Worm (Caenorhabditis elegans) whole organism, L4 larva: Measurements from ENCODE around the gene ZK1320.3.
A peak's percentile ranks its signal among the peaks of the same experiment; 100 is the strongest.

Experiments used
- F44E2.7 ChIP-seq: fragments of 200-800 bp; sonication (Bioruptor generic); IDR thresholded peaks from 2 replicates; pipeline ENCODE4 v2.1.2; 2022; ENCODE audit warnings: missing genetic modification characterization, missing compliant biosample characterization
- T26A8.4 ChIP-seq: fragments of 200-800 bp; sonication (Bioruptor generic); IDR thresholded peaks from 2 replicates; pipeline ENCODE4 v1.3.6; 2022; ENCODE audit warnings: missing genetic modification characterization, missing compliant biosample characterization
- Y105C5A.15 ChIP-seq: fragments of 200-800 bp; sonication (Bioruptor generic); IDR thresholded peaks from 2 replicates; pipeline ENCODE4 v1.3.6; 2022; ENCODE audit warnings: missing genetic modification characterization, missing compliant biosample characterization
- ZK337.2 ChIP-seq: fragments of 200-800 bp; sonication (Bioruptor generic); IDR thresholded peaks from 2 replicates; pipeline ENCODE4 v1.3.6; 2022; ENCODE audit warnings: missing genetic modification reagents, missing genetic modification characterization, missing compliant biosample characterization
- ZK546.5 ChIP-seq, 2 experiments: sonication (generic microtip); optimal IDR thresholded peaks; 2 replicates each; lab custom pipeline; 2017; ENCODE audit warnings: missing biosample characterization in 2 of 2, missing genetic modification characterization in 2 of 2
- aha-1 ChIP-seq: fragments of 150-350 bp; peaks from one replicate; lab custom pipeline; 2014; ENCODE audit warnings: missing biosample characterization, missing genetic modification characterization
- arid-1 ChIP-seq: fragments of 200-800 bp; sonication (Bioruptor generic); conservative IDR thresholded peaks from 2 replicates; pipeline ENCODE4 v1.3.6; 2022; ENCODE audit warnings: missing genetic modification reagents, missing genetic modification characterization, missing compliant biosample characterization
- attf-4 ChIP-seq: sonication (generic microtip); optimal IDR thresholded peaks from 3 replicates; lab custom pipeline; 2017; ENCODE audit warnings: missing biosample characterization, missing genetic modification characterization
- ceh-28 ChIP-seq: fragments of 150-350 bp; optimal IDR thresholded peaks from 2 replicates; lab custom pipeline; 2014; ENCODE audit warnings: missing biosample characterization, missing genetic modification reagents, missing genetic modification characterization
- ceh-44 ChIP-seq: fragments of 200-800 bp; sonication (Bioruptor generic); IDR thresholded peaks from 2 replicates; pipeline ENCODE4 v1.3.6; 2022; ENCODE audit warnings: missing genetic modification reagents, missing genetic modification characterization, missing compliant biosample characterization
- ceh-62 ChIP-seq: sonication (generic microtip); optimal IDR thresholded peaks from 2 replicates; lab custom pipeline; 2017; ENCODE audit warnings: missing biosample characterization, missing genetic modification characterization
- ces-1 ChIP-seq: fragments of 150-350 bp; sonication (generic microtip); optimal IDR thresholded peaks from 4 replicates; lab custom pipeline; 2014; ENCODE audit warnings: missing biosample characterization, missing genetic modification reagents, missing genetic modification characterization
- cey-2 ChIP-seq: sonication (generic microtip); optimal IDR thresholded peaks from 3 replicates; lab custom pipeline; 2017; ENCODE audit warnings: missing genetic modification characterization, mild to moderate bottlenecking, missing compliant biosample characterization, antibody characterized with exemption, borderline replicate concordance; ENCODE audit not compliant: insufficient read depth
- ctbp-1 ChIP-seq: fragments of 200-800 bp; sonication (Bioruptor generic); IDR thresholded peaks from 2 replicates; pipeline ENCODE4 v1.3.6; 2022; ENCODE audit warnings: missing genetic modification reagents, missing genetic modification characterization, missing compliant biosample characterization
- daf-12 ChIP-seq: fragments of 150-350 bp; optimal IDR thresholded peaks from 2 replicates; lab custom pipeline; 2014; ENCODE audit warnings: missing biosample characterization, missing genetic modification reagents, missing genetic modification characterization
- daf-19 ChIP-seq: fragments of 200-800 bp; sonication (Bioruptor generic); conservative IDR thresholded peaks from 2 replicates; pipeline ENCODE4 v1.3.6; 2022; ENCODE audit warnings: missing genetic modification characterization, missing compliant biosample characterization
- dpl-1 ChIP-seq: fragments of 150-350 bp; optimal IDR thresholded peaks from 2 replicates; lab custom pipeline; 2014; ENCODE audit warnings: missing biosample characterization, missing genetic modification reagents, missing genetic modification characterization
- duxl-1 ChIP-seq: sonication (generic microtip); optimal IDR thresholded peaks from 2 replicates; lab custom pipeline; 2016; ENCODE audit warnings: mild to moderate bottlenecking, missing genetic modification characterization, moderate library complexity, missing compliant biosample characterization; ENCODE audit not compliant: poor library complexity
- dve-1 ChIP-seq: sonication (generic microtip); optimal IDR thresholded peaks from 2 replicates; lab custom pipeline; 2017; ENCODE audit warnings: antibody characterized with exemption, mild to moderate bottlenecking, missing genetic modification characterization, missing compliant biosample characterization; ENCODE audit not compliant: insufficient read depth
- egl-27 ChIP-seq: sonication (generic microtip); optimal IDR thresholded peaks from 3 replicates; lab custom pipeline; 2017; ENCODE audit warnings: missing biosample characterization, missing genetic modification reagents, missing genetic modification characterization
- egl-43 ChIP-seq: fragments of 200-800 bp; sonication (Bioruptor generic); IDR thresholded peaks from 2 replicates; pipeline ENCODE4 v1.3.6; 2022; ENCODE audit warnings: missing genetic modification reagents, missing genetic modification characterization, missing compliant biosample characterization
- gei-8 ChIP-seq: fragments of 200-800 bp; sonication (Bioruptor generic); optimal IDR thresholded peaks from 2 replicates; lab custom pipeline; 2018; ENCODE audit warnings: mild to moderate bottlenecking, missing genetic modification characterization, missing compliant biosample characterization
- hif-1 ChIP-seq, 2 experiments: sonication (generic microtip); optimal IDR thresholded peaks; 2 replicates each; lab custom pipeline; 2016 to 2017; ENCODE audit warnings: missing compliant biosample characterization in 2 of 2, missing genetic modification characterization in 2 of 2, missing genetic modification reagents in 2 of 2, missing genotype in 2 of 2, mild to moderate bottlenecking in 1 of 2
- hlh-11 ChIP-seq: fragments of 200-800 bp; sonication (Bioruptor generic); optimal IDR thresholded peaks from 2 replicates; lab custom pipeline; 2018; ENCODE audit warnings: mild to moderate bottlenecking, missing genetic modification characterization, missing compliant biosample characterization
- hlh-30 ChIP-seq: sonication (generic microtip); optimal IDR thresholded peaks from 2 replicates; lab custom pipeline; 2017; ENCODE audit warnings: antibody characterized with exemption, mild to moderate bottlenecking, missing genetic modification characterization, missing compliant biosample characterization; ENCODE audit not compliant: insufficient read depth
- lin-13 ChIP-seq: fragments of 150-350 bp; optimal IDR thresholded peaks from 2 replicates; lab custom pipeline; 2014; ENCODE audit warnings: missing biosample characterization, missing genetic modification reagents, missing genetic modification characterization
- lin-15B ChIP-seq: fragments of 150-350 bp; sonication (generic microtip); optimal IDR thresholded peaks from 3 replicates; lab custom pipeline; 2014; ENCODE audit warnings: missing biosample characterization, missing genetic modification characterization
- lin-29 ChIP-seq: fragments of 200-800 bp; sonication (Bioruptor generic); IDR thresholded peaks from 2 replicates; pipeline ENCODE4 v1.3.6; 2022; ENCODE audit warnings: missing genetic modification reagents, missing genetic modification characterization, missing compliant biosample characterization
- lin-38 ChIP-seq: fragments of 200-800 bp; sonication (Bioruptor generic); IDR thresholded peaks from 2 replicates; pipeline ENCODE4 v1.3.6; 2022; ENCODE audit warnings: missing genetic modification reagents, missing genetic modification characterization, missing compliant biosample characterization
- madf-5 ChIP-seq, 2 experiments: fragments of 200-800 bp; sonication (Bioruptor generic); IDR thresholded peaks; 2 replicates each; pipeline ENCODE4 v1.3.6; 2022; ENCODE audit warnings: missing compliant biosample characterization in 2 of 2, missing genetic modification characterization in 2 of 2
- madf-9 ChIP-seq: fragments of 200-800 bp; sonication (Bioruptor generic); conservative IDR thresholded peaks from 2 replicates; pipeline ENCODE4 v1.3.6; 2022; ENCODE audit warnings: missing genetic modification reagents, missing genetic modification characterization, missing compliant biosample characterization
- mdl-1 ChIP-seq, 2 experiments: fragments of 150-350 bp in 1 of 2; sonication (generic microtip) in 1 of 2; optimal IDR thresholded peaks; 2 replicates each; lab custom pipeline; 2014 to 2017; ENCODE audit warnings: missing biosample characterization in 2 of 2, missing genetic modification characterization in 2 of 2
- mep-1 ChIP-seq: fragments of 150-350 bp; sonication (generic microtip); optimal IDR thresholded peaks from 3 replicates; lab custom pipeline; 2014; ENCODE audit warnings: missing biosample characterization, missing genetic modification characterization
- nhr-102 ChIP-seq: sonication (generic microtip); optimal IDR thresholded peaks from 2 replicates; lab custom pipeline; 2016; ENCODE audit warnings: mild to moderate bottlenecking, missing genetic modification characterization, moderate library complexity, missing compliant biosample characterization
- nhr-25 ChIP-seq: sonication (generic microtip); optimal IDR thresholded peaks from 2 replicates; lab custom pipeline; 2017; ENCODE audit warnings: missing genetic modification characterization, mild to moderate bottlenecking, missing compliant biosample characterization, antibody characterized with exemption, moderate library complexity, borderline replicate concordance; ENCODE audit not compliant: insufficient read depth
- nhr-28 ChIP-seq: fragments of 150-350 bp; optimal IDR thresholded peaks from 2 replicates; lab custom pipeline; 2014; ENCODE audit warnings: missing biosample characterization, missing genetic modification characterization
- nhr-76 ChIP-seq: fragments of 150-350 bp; optimal IDR thresholded peaks from 2 replicates; lab custom pipeline; 2014; ENCODE audit warnings: missing biosample characterization, missing genetic modification characterization
- nhr-77 ChIP-seq: fragments of 150-350 bp; optimal IDR thresholded peaks from 2 replicates; lab custom pipeline; 2014; ENCODE audit warnings: missing biosample characterization, missing genetic modification characterization
- pha-4 ChIP-seq, 2 experiments: fragments of 150-350 bp in 1 of 2; fragments of 200-800 bp in 1 of 2; sonication (Bioruptor generic) in 1 of 2; IDR thresholded peaks in 1 of 2; optimal IDR thresholded peaks in 1 of 2; 2 replicates each; pipeline versions ENCODE4 v1.3.6 to Lab custom; 2014 to 2022; ENCODE audit warnings: missing genetic modification characterization in 2 of 2, missing genetic modification reagents in 2 of 2, missing biosample characterization in 1 of 2, missing compliant biosample characterization in 1 of 2
- rbr-2 ChIP-seq: sonication (generic microtip); optimal IDR thresholded peaks from 2 replicates; lab custom pipeline; 2016; ENCODE audit warnings: missing genotype, missing genetic modification characterization, missing compliant biosample characterization
- sdz-12 ChIP-seq: fragments of 200-800 bp; sonication (Bioruptor generic); optimal IDR thresholded peaks from 2 replicates; lab custom pipeline; 2018; ENCODE audit warnings: mild to moderate bottlenecking, missing genetic modification characterization, missing compliant biosample characterization
- snpc-1.2 ChIP-seq: fragments of 200-800 bp; sonication (Bioruptor generic); IDR thresholded peaks from 2 replicates; pipeline ENCODE4 v1.3.6; 2022; ENCODE audit warnings: missing genetic modification reagents, missing genetic modification characterization, missing compliant biosample characterization
- snpc-4 ChIP-seq: fragments of 150-350 bp; optimal IDR thresholded peaks from 2 replicates; lab custom pipeline; 2014; ENCODE audit warnings: missing biosample characterization, missing genetic modification characterization
- tag-97 ChIP-seq: fragments of 200-800 bp; sonication (Bioruptor generic); IDR thresholded peaks from 2 replicates; pipeline ENCODE4 v1.3.6; 2022; ENCODE audit warnings: missing genetic modification characterization, missing compliant biosample characterization
- tra-1 ChIP-seq: fragments of 200-800 bp; sonication (Bioruptor generic); IDR thresholded peaks from 2 replicates; pipeline ENCODE4 v1.3.6; 2022; ENCODE audit warnings: missing genetic modification reagents, missing genetic modification characterization, missing compliant biosample characterization
- unc-130 ChIP-seq: sonication (generic microtip); optimal IDR thresholded peaks from 2 replicates; lab custom pipeline; 2016; ENCODE audit warnings: missing genetic modification reagents, missing genetic modification characterization, missing compliant biosample characterization
- unc-62 ChIP-seq, 3 experiments: fragments of 150-350 bp in 1 of 3; sonication (generic microtip); optimal IDR thresholded peaks in 2 of 3; peaks in 1 of 3; 1 replicate in 1 of 3; 2 replicates in 2 of 3; lab custom pipeline; 2014 to 2017; ENCODE audit warnings: missing biosample characterization in 3 of 3, missing genetic modification characterization in 3 of 3, missing genetic modification reagents in 3 of 3, missing genotype in 1 of 3
- zag-1 ChIP-seq: fragments of 150-350 bp; optimal IDR thresholded peaks from 2 replicates; lab custom pipeline; 2014; ENCODE audit warnings: missing biosample characterization, missing genetic modification characterization
- zip-2 ChIP-seq: fragments of 150-350 bp; optimal IDR thresholded peaks from 2 replicates; lab custom pipeline; 2014; ENCODE audit warnings: missing biosample characterization, missing genetic modification characterization
- ztf-7 ChIP-seq: fragments of 150-350 bp; optimal IDR thresholded peaks from 2 replicates; lab custom pipeline; 2014; ENCODE audit warnings: missing biosample characterization, missing genetic modification characterization

Gene ZK1320.3

DNA sequence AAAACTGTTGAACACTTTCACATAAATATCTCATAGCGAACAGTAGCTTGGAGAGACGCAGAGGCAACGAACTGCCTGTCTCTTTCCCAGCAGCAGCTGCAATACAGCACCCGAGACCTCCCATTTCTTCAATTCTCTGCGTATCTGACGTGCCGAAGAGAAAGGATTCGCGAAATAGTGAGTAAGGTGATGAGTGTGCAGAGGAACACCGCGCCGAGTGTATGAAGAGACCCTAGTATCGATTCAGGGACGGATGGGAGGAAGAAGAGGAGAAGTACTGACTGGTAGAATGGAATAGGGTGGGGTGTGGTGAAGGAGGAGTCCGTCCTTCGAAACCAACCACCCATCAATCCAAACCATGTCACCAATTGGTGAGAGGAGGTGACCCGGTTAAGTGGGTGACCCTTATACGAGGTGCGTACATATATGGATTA is 14.1 kb downstream of the ZK1320.3 start (continued):
- peak in 1 of 2 experiments; percentile 53 for TF ChIP-seq hif-1 (tag; optimal IDR thresholded peaks at IDR 0.05; lab: Kevin White, UChicago)
- no peak for TF ChIP-seq nhr-25 (tag; lab: Kevin White, UChicago)
- TF ChIP-seq tag-97 (GFP tag; lab: Robert Waterston, UW) = no peak
- no peak for TF ChIP-seq nhr-102
- TF ChIP-seq nhr-77 (tag; lab: Kevin White, UChicago) = peak; percentile 28
- TF ChIP-seq sdz-12 = no peak
- TF ChIP-seq nhr-28 (tag; lab: Kevin White, UChicago) = peak; percentile 81
- no peak for TF ChIP-seq lin-38 (GFP tag; lab: Robert Waterston, UW)
- no peak for TF ChIP-seq duxl-1 (tag; lab: Kevin White, UChicago)
- TF ChIP-seq ces-1 (GFP tag; lab: Kevin White, UChicago) = no peak
- no peak for TF ChIP-seq nhr-76 (tag; lab: Kevin White, UChicago)
- peak; percentile 87 for TF ChIP-seq hlh-30 (tag; lab: Kevin White, UChicago)
- no peak for TF ChIP-seq egl-27 (tag; lab: Kevin White, UChicago)
- no peak; the same call in 1 of the 2 replicates for TF ChIP-seq T26A8.4 (GFP tag; lab: Robert Waterston, UW)
- TF ChIP-seq madf-9 = no peak
- no peak for TF ChIP-seq daf-12 (tag; lab: Kevin White, UChicago)
- TF ChIP-seq daf-19 (GFP tag; lab: Robert Waterston, UW) = no peak
- TF ChIP-seq madf-5 (GFP tag; IDR thresholded peaks at IDR 0.05; lab: Robert Waterston, UW) = no peak
- 0 out of 2 replicates have a peak, but pooled peaks have one; percentile 27 for TF ChIP-seq tra-1
- no peak for TF ChIP-seq lin-29 (GFP tag; lab: Robert Waterston, UW)
- TF ChIP-seq mep-1 (tag; lab: Kevin White, UChicago) = peak; percentile 86
- peak; percentile 2 for TF ChIP-seq ztf-7 (tag; lab: Kevin White, UChicago)
- no peak for TF ChIP-seq unc-130 (GFP tag; lab: Kevin White, UChicago)
- TF ChIP-seq dpl-1 (GFP tag; lab: Kevin White, UChicago) = peak; percentile 14
- TF ChIP-seq cey-2 = no peak
- no peak for TF ChIP-seq pha-4 (GFP tag; IDR thresholded peaks at IDR 0.05; lab: Robert Waterston, UW)
- no peak for TF ChIP-seq pha-4 (tag; optimal IDR thresholded peaks at IDR 0.05; lab: Kevin White, UChicago)
- TF ChIP-seq zag-1 (tag; lab: Kevin White, UChicago) = no peak
- TF ChIP-seq mdl-1 (tag; optimal IDR thresholded peaks at IDR 0.05; lab: Kevin White, UChicago) = peak in 1 of 2 experiments; percentile 74
- TF ChIP-seq Y105C5A.15 (GFP tag; lab: Robert Waterston, UW) = no peak
- TF ChIP-seq ZK546.5 (tag; optimal IDR thresholded peaks at IDR 0.05; lab: Kevin White, UChicago) = no peak
- no peak for TF ChIP-seq lin-13
- TF ChIP-seq egl-43 (GFP tag; lab: Robert Waterston, UW) = peak; percentile 62
- TF ChIP-seq ceh-44 (GFP tag; lab: Robert Waterston, UW) = no peak
- TF ChIP-seq dve-1 (tag; lab: Kevin White, UChicago) = peak; percentile 67
- TF ChIP-seq rbr-2 (tag; lab: Kevin White, UChicago) = peak; percentile 77
- no peak for TF ChIP-seq aha-1 (tag; lab: Kevin White, UChicago)
- TF ChIP-seq attf-4 (tag; lab: Kevin White, UChicago) = no peak
- TF ChIP-seq unc-62 (GFP tag; optimal IDR thresholded peaks at IDR 0.05 in 1 of 2; lab: Kevin White, UChicago) = peak in 1 of 2 experiments; percentile 99
- no peak for TF ChIP-seq unc-62 (tag; optimal IDR thresholded peaks at IDR 0.05; lab: Kevin White, UChicago)
- TF ChIP-seq lin-15B (tag; lab: Kevin White, UChicago) = no peak
- no peak for TF ChIP-seq snpc-4 (tag; lab: Kevin White, UChicago)
- peak; percentile 93 for TF ChIP-seq hlh-11 (tag; lab: Kevin White, UChicago)
- no peak for TF ChIP-seq ceh-62 (tag; lab: Kevin White, UChicago)
- TF ChIP-seq arid-1 (GFP tag; lab: Robert Waterston, UW) = no peak
- TF ChIP-seq zip-2 = no peak
- TF ChIP-seq ctbp-1 (GFP tag; lab: Robert Waterston, UW) = 0 out of 2 replicates have a peak, but pooled peaks have one; percentile 30
- TF ChIP-seq ceh-28 (tag; lab: Kevin White, UChicago) = peak; percentile 76
- TF ChIP-seq ZK337.2 (GFP tag; lab: Robert Waterston, UW) = no peak
- TF ChIP-seq F44E2.7 (GFP tag; lab: Robert Waterston, UW) = no peak
- TF ChIP-seq gei-8 (GFP tag; lab: Kevin White, UChicago) = no peak
- TF ChIP-seq snpc-1.2 = no peak
